Worm (Caenorhabditis elegans): Measurements from ENCODE around the gene cct-7.

The cct-7 gene

DNA sequence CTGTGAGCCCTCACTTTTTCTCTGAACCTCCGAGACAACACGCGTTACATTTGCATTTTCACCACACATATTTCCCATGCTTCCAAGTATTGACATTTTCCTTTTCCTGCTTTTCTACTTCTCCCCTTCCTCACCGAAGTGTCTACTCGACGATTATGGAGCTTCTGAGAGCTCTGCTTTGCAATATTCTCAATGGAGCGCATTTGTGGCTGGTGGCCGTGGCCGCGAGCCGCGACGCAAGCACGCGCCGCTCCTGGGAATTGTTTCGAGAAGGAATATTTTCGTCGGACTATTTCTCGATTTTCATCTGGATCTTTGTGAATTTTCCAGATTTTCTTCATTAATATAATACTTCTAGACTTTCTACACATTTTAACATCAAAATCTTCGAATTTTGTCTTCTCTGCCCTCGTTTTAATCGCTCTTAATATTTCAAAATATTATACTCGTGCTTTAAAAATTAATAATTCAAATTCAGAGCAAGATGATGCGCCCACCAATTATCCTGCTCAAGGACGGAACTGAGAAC lies at the start of gene cct-7, which contains the start of gene T10B5.4:
cct-7 (plus strand) TSS at position 479 of the 529 bp plus-strand sequence.
T10B5.4 (minus strand) TSS at position 40 of the 529 bp plus-strand sequence.
- TF ChIP-seq dao-5 (tag; optimal IDR thresholded peaks at IDR 0.05) (peak; percentile 26), him-1 (tag; optimal IDR thresholded peaks at IDR 0.05) (peak; percentile 89), W03F9.2 (tag; optimal IDR thresholded peaks at IDR 0.05) (peak; percentile 86)

DNA sequence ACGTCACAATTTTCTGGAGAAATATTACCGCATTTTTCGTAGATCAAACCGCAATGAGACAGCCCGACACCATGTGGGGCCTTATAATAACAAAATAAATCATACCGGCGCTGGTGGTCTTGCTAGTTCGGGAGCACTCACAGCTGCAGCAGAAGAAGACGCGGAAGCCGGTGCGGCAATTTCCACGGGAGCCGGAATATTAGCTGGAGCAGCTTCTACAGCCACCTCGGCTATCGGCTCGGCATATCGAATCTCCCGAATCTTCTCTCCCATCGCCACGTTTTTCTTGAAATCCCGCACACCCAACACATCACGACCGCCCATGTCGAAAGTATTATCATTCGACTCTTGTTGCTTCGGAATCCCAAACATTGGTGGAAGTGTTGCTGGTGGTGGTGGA lies 47.5 kb upstream of the cct-7 start:
- TF ChIP-seq dao-5 (tag; optimal IDR thresholded peaks at IDR 0.05) (no peak), him-1 (tag; optimal IDR thresholded peaks at IDR 0.05) (no peak), W03F9.2 (tag; optimal IDR thresholded peaks at IDR 0.05) (no peak)

DNA sequence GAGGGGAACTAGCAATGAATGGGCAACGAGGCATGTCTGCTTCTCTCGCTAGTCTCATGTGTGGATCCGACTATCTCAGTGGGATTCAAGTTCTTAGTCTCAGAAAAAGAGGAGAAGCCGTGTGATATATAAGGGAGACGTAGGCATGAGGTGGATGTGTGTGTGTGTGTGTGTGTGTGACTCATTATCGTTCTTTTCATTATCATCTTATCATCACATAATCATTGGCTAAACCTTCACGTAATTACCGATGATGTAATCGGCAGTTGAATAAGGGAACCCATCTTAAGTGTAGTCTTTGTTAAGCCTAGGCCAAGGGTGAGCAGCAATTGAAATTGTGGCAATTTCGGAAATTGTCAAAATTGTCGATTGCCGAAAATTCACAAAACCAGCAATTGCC lies 42.1 kb upstream of the cct-7 start, which contains the start of gene Y32G9B.1:
Y32G9B.1 (minus strand) TSS at position 101 of the 400 bp plus-strand sequence.
- TF ChIP-seq him-1 (tag; optimal IDR thresholded peaks at IDR 0.05) (no peak), dao-5 (tag; optimal IDR thresholded peaks at IDR 0.05) (no peak), W03F9.2 (tag; optimal IDR thresholded peaks at IDR 0.05) (no peak)

DNA sequence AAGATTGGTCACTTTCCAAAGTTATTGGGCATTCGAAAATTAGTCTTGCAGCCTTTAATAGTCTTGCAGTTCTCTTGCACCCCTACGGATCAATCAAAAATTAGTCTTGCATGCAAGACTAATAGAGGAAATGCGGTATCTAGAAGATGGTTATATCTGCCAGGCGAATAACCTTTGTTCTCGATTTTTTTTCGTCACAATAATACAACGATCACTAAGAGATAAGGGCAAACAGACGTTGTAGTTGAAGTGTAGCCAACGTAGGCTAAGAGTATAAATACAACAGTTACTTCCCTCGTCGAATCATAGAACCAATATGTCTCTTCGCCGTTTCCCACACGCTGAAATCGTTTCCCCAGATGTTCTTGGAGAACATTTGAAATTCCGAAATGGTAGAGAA lies 30.3 kb upstream of the cct-7 start, which contains the start of gene T10B5.8:
T10B5.8 (plus strand) TSS at position 301 of the 400 bp plus-strand sequence.
- TF ChIP-seq him-1 (tag; optimal IDR thresholded peaks at IDR 0.05) (no peak), W03F9.2 (tag; optimal IDR thresholded peaks at IDR 0.05) (no peak), dao-5 (tag; optimal IDR thresholded peaks at IDR 0.05) (no peak)

DNA sequence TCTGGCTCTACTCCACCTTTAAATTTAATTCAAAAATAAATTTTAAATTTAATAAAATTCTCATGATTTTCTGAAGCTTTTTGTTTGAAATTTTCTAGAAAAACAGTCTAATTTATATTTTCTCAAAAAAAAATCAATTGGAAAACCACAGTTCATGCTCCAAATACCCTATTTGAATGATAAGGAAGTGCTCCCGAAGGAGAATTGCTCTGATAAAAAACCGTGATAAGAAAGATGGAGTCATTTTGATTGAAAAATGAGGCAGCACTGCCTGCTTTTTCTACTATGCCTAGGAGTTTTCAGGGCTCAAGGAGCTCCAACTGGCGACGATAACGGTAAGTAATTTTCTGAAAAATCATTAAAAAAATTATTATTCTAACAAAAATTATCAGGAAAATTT lies 26.1 kb upstream of the cct-7 start, which contains the start of gene T10B5.7:
T10B5.7 (plus strand) TSS at position 225 of the 400 bp plus-strand sequence.
- TF ChIP-seq him-1 (tag; optimal IDR thresholded peaks at IDR 0.05): no peak
- no peak for TF ChIP-seq dao-5 (tag; optimal IDR thresholded peaks at IDR 0.05)
- TF ChIP-seq W03F9.2 (tag; optimal IDR thresholded peaks at IDR 0.05): no peak

DNA sequence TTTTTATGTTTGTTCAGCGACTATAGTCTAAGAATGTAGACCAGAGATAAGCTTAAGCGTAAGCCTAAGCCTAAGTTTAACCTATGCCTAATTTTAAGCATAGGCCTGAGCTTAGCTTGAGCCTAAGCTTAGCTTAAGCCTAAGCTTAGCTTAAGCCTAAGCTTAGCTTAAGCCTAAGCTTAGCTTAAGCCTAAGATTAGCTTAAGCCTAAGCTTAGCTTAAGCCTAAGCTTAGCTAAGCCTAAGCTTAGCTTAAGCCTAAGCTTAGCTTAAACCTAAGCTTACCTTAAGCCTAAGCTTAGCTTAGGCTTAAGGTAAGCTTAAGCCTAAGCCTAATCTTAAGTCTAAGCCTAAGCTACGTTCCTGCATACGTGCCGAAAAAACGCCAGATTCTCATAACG lies 23.5 kb upstream of the cct-7 start:
- no peak for TF ChIP-seq dao-5 (tag; optimal IDR thresholded peaks at IDR 0.05)
- no peak for TF ChIP-seq him-1 (tag; optimal IDR thresholded peaks at IDR 0.05)
- no peak for TF ChIP-seq W03F9.2 (tag; optimal IDR thresholded peaks at IDR 0.05)

DNA sequence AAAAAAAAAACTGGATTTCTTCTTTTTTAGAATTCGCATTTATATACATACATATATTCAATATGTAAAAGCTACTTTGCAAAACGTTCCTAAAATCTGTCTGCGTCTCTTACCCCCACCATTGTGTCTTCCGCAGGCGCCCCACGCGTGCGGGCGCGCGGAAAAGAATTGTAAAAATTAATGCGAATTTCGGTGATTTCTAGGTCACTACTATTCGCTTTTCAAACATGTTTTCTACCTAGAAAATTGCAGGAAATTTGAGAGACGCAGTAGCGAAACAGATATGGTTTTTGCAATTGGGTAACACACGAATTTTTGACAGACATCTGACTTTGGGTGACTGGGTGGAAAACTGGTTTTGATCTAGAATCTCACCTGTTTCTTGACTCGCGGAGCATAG lies 17.0 kb upstream of the cct-7 start:
- no peak for TF ChIP-seq W03F9.2 (tag; optimal IDR thresholded peaks at IDR 0.05)
- TF ChIP-seq dao-5 (tag; optimal IDR thresholded peaks at IDR 0.05): no peak
- no peak for TF ChIP-seq him-1 (tag; optimal IDR thresholded peaks at IDR 0.05)

DNA sequence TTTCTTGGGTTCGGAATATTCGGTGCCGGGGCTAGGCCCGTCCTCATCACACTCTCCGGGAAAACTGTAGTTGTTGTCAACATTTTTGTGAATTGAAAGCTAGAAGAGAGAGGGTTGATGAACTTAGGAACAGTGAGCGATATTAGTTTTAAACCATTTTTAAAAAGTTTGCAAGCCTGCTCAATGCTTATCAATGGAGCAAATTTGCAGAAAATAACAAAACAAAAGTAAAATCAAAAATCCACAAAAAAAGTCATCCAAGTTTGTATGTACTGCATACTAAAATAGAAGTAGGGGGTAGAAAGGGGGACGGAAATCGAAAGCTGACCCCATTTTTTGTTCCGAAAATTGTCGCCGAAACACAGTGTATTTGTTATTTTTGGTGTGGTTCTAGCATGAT lies 15.9 kb upstream of the cct-7 start, which contains the start of gene T10B5.10:
T10B5.10 (minus strand) TSS at position 101 of the 400 bp plus-strand sequence.
- no peak for TF ChIP-seq dao-5 (tag; optimal IDR thresholded peaks at IDR 0.05)
- no peak for TF ChIP-seq W03F9.2 (tag; optimal IDR thresholded peaks at IDR 0.05)
- TF ChIP-seq him-1 (tag; optimal IDR thresholded peaks at IDR 0.05): no peak

DNA sequence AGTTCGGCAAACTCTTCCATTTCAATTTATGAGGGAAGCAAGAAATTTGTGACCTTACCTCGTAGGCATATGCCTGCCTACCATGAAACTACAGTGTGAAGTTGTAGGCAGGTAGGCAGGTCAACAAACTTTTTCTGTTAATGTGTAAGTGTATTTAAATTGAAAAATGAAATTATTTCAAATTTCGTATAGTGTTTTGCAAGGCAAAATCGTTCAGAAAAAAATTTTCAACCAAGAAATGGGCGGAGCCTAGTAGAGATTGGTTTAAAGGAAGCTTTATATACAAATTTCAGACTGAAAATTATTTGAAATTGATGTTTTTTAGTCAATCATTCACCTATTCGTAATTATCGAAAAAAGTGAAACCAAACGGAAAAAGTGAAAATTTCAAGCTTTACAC lies 14.2 kb upstream of the cct-7 start:
- no peak for TF ChIP-seq him-1 (tag; optimal IDR thresholded peaks at IDR 0.05)

DNA sequence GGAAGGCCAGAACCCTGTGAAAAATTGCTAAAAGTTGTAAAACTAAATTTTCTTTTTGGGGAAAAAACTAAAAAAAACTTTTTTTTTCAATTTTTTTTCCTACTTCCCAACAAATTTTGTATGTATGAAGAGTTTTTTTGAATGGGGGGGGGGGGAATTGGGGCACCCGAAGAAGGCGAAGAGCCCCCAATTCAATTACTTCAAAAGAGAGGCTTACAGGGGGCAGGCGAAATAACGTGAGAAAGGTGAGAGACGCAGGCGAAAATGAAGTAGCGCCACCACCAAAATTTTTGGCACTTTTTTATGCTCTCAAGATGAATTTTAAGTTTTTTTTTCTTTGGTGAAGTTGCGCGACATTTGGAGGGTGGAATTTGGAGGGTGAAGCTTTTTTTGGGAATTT lies 9.1 kb upstream of the cct-7 start:
- no peak for TF ChIP-seq him-1 (tag; optimal IDR thresholded peaks at IDR 0.05)
- no peak for TF ChIP-seq W03F9.2 (tag; optimal IDR thresholded peaks at IDR 0.05)
- no peak for TF ChIP-seq dao-5 (tag; optimal IDR thresholded peaks at IDR 0.05)

DNA sequence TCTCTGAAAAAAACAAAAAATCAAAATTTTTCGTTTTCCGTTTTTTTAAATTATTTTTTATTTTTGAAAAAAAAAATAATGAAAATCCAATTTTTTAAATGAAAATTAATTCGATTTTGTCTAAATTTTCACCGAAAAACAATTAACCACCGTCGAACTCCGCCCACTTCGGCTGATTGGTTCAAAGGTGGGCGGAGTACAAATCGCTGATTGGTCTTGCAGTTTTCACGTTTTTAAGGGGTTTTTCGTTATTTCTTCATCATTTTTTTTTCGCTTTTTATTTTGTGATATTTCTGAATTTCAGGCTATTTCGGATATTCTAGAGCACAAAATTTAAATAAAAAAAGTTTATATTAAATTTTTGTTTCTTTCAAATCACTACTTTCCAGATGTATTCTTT lies 7.0 kb upstream of the cct-7 start:
- TF ChIP-seq him-1 (tag; optimal IDR thresholded peaks at IDR 0.05) (no peak), W03F9.2 (tag; optimal IDR thresholded peaks at IDR 0.05) (no peak), dao-5 (tag; optimal IDR thresholded peaks at IDR 0.05) (no peak)

DNA sequence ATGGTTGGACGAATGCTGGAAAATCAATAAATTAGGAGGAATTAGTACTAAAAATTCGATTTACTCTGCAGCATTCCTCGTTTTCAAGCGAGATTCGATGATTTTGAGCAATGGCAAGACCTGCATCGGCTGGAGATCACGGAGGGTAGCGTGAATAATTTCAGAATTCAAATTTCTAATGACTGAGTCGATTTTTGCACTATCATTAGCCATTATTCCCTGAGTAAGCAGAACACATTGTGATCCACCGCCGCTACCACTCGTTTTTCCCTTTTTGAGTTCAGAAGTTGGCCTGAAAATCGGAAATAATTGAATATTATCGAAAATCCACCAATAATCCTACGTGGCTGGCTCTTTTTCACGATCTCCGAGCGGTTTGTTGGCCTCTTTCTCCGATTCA lies 4.0 kb upstream of the cct-7 start:
- no peak for TF ChIP-seq him-1 (tag; optimal IDR thresholded peaks at IDR 0.05)
- no peak for TF ChIP-seq W03F9.2 (tag; optimal IDR thresholded peaks at IDR 0.05)
- no peak for TF ChIP-seq dao-5 (tag; optimal IDR thresholded peaks at IDR 0.05)

DNA sequence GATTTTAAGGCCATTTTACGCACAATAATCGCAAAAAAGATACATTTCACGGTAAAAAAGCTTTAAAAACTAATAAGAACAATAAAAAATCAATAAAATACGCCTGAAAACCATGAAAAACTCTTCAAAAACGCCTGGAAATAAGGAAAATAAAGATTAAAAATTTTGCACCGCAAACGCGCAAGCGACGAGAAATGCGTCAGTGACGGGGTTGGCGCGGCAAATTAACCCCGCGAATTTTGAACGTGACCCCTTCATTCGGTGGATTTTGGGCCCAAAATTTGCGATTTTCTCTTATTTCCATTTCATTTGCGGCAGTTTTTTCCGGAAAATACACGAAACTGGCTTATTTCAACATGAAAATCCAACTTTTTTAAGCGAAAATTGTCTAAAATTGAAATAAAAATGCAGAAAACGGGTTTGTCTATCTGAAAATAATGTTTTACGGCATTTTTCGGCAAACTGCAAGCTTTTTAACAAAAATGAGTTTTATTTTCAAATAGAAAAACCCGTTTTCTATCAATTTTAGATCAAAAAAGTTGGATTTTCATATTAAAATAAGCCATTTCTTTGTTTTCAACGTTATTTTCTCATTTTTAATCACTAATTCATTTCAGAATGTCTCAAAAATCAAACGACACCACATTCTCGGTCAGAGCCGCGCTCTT lies 3.3 kb upstream of the cct-7 start, which contains the start of gene knl-3:
knl-3 (plus strand) TSS at position 618 of the 668 bp plus-strand sequence.
- TF ChIP-seq him-1 (tag; optimal IDR thresholded peaks at IDR 0.05) (peak; percentile 83), dao-5 (tag; optimal IDR thresholded peaks at IDR 0.05) (no peak), W03F9.2 (tag; optimal IDR thresholded peaks at IDR 0.05) (peak; percentile 71)

DNA sequence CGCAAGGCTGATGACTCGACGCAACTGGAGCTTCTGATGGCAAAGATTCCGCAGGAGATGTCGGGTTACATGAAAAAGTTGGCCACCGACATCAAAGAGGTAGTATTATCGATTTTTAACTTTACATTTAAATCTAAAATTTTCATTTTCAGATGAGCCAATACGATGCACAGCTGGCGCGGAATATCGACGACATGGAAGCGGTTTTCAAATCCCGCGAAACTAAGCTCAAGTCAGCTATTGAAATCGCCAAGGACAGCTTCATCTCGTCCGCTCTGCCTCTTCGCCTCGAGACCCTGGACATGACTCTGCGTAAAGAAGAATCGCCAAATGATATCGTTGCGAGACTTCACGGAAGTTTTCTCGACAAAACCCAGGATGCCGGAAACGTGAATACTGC lies 2.4 kb upstream of the cct-7 start, which contains the start of gene T10B5.3:
T10B5.3 (minus strand) TSS at position 101 of the 400 bp plus-strand sequence.
- TF ChIP-seq dao-5 (tag; optimal IDR thresholded peaks at IDR 0.05) (no peak), him-1 (tag; optimal IDR thresholded peaks at IDR 0.05) (no peak), W03F9.2 (tag; optimal IDR thresholded peaks at IDR 0.05) (no peak)

All from whole organism, L4/young adult.